Worm (Caenorhabditis elegans) whole organism, young adult: ENCODE measurements around the gene ckb-3.
"Not testable (repeated sequence)": the region's sequence is repeated elsewhere in the genome, so short reads cannot be mapped to it uniquely, and the experiment has no call there.

Experiments used
- B0336.3 ChIP-seq: fragments of 200-800 bp; sonication (Bioruptor generic); IDR thresholded peaks from 2 replicates; pipeline ENCODE4 v1.3.6; 2022; ENCODE audit warnings: missing genetic modification characterization, missing compliant biosample characterization
- Y67H2A.10 ChIP-seq: fragments of 200-800 bp; sonication (Bioruptor generic); conservative IDR thresholded peaks from 2 replicates; pipeline ENCODE4 v1.3.6; 2022; ENCODE audit warnings: missing genetic modification reagents, missing genetic modification characterization, missing compliant biosample characterization
- ceh-100 ChIP-seq: fragments of 200-800 bp; sonication (Bioruptor generic); IDR thresholded peaks from 2 replicates; pipeline ENCODE4 v1.3.6; 2022; ENCODE audit warnings: missing genetic modification reagents, missing genetic modification characterization, missing compliant biosample characterization
- lin-54 ChIP-seq: fragments of 200-800 bp; sonication (Bioruptor generic); optimal IDR thresholded peaks from 2 replicates; lab custom pipeline; 2018; ENCODE audit warnings: mild to moderate bottlenecking, missing genetic modification characterization, missing compliant biosample characterization
- madf-10 ChIP-seq: sonication (generic microtip); optimal IDR thresholded peaks from 2 replicates; lab custom pipeline; 2016; ENCODE audit warnings: mild to moderate bottlenecking, missing genetic modification characterization, missing compliant biosample characterization
- sea-2 ChIP-seq: fragments of 200-800 bp; sonication (Bioruptor generic); IDR thresholded peaks from 2 replicates; pipeline ENCODE4 v1.3.6; 2022; ENCODE audit warnings: missing genetic modification characterization, missing compliant biosample characterization
- ztf-25 ChIP-seq: fragments of 200-800 bp; sonication (Bioruptor generic); IDR thresholded peaks from 2 replicates; pipeline ENCODE4 v1.3.6; 2022; ENCODE audit warnings: missing genetic modification reagents, missing genetic modification characterization, missing compliant biosample characterization

- TF ChIP-seq sea-2; B0336.3 (GFP tag; lab: Robert Waterston, UW); ztf-25 (GFP tag; lab: Robert Waterston, UW); Y67H2A.10: not testable (repeated sequence)
- TF ChIP-seq ceh-100 (GFP tag; lab: Robert Waterston, UW) (peak; percentile 25), madf-10 (peak; percentile 9), lin-54 (GFP tag; lab: Kevin White, UChicago) (peak; percentile 38)
These were observed 8.1 kb downstream of the ckb-3 start for ce11 chrIII:4378600-4379293.
